Worm (Caenorhabditis elegans) whole organism, L2 larva: ENCODE measurements around the gene C15C8.4.

Source experiments
- C34F6.9 ChIP-seq: fragments of 150-350 bp; optimal IDR thresholded peaks from 2 replicates; lab custom pipeline; 2014; ENCODE audit warnings: missing biosample characterization, missing genetic modification characterization
- F13H6.1 ChIP-seq: sonication (generic microtip); optimal IDR thresholded peaks from 2 replicates; lab custom pipeline; 2016; ENCODE audit warnings: missing genetic modification characterization, missing compliant biosample characterization
- R02D3.7 ChIP-seq: fragments of 150-350 bp; optimal IDR thresholded peaks from 2 replicates; lab custom pipeline; 2014; ENCODE audit warnings: missing biosample characterization, missing genetic modification characterization
- Y55F3AM.14 ChIP-seq: fragments of 200-800 bp; sonication (Bioruptor generic); optimal IDR thresholded peaks from 2 replicates; lab custom pipeline; 2018; ENCODE audit warnings: mild to moderate bottlenecking, missing genetic modification characterization, missing compliant biosample characterization
- ZK546.5 ChIP-seq: sonication (generic microtip); optimal IDR thresholded peaks from 2 replicates; lab custom pipeline; 2017; ENCODE audit warnings: missing biosample characterization, missing genetic modification characterization
- alr-1 ChIP-seq: fragments of 150-350 bp; optimal IDR thresholded peaks from 2 replicates; lab custom pipeline; 2014; ENCODE audit warnings: missing biosample characterization, missing genetic modification characterization
- aly-2 ChIP-seq: fragments of 150-350 bp; optimal IDR thresholded peaks from 2 replicates; lab custom pipeline; 2014; ENCODE audit warnings: missing biosample characterization, missing genetic modification characterization
- blmp-1 ChIP-seq: sonication (generic microtip); optimal IDR thresholded peaks from 2 replicates; lab custom pipeline; 2017; ENCODE audit warnings: missing genetic modification characterization, mild to moderate bottlenecking, missing compliant biosample characterization, antibody characterized with exemption, moderate library complexity; ENCODE audit not compliant: insufficient read depth
- ceh-16 ChIP-seq: fragments of 150-350 bp; optimal IDR thresholded peaks from 2 replicates; lab custom pipeline; 2014; ENCODE audit warnings: missing biosample characterization, missing genetic modification characterization
- ceh-82 ChIP-seq: fragments of 150-350 bp; optimal IDR thresholded peaks from 2 replicates; lab custom pipeline; 2014; ENCODE audit warnings: missing biosample characterization, missing genetic modification characterization
- crh-2 ChIP-seq: sonication (generic microtip); optimal IDR thresholded peaks from 2 replicates; lab custom pipeline; 2017; ENCODE audit warnings: missing biosample characterization, missing genetic modification characterization
- dmd-4 ChIP-seq: sonication (generic microtip); optimal IDR thresholded peaks from 2 replicates; lab custom pipeline; 2017; ENCODE audit warnings: missing biosample characterization, missing genetic modification characterization
- egl-27 ChIP-seq: sonication (generic microtip); optimal IDR thresholded peaks from 3 replicates; lab custom pipeline; 2017; ENCODE audit warnings: missing biosample characterization, missing genetic modification reagents, missing genetic modification characterization
- elt-1 ChIP-seq: fragments of 150-350 bp; optimal IDR thresholded peaks from 2 replicates; lab custom pipeline; 2014; ENCODE audit warnings: missing biosample characterization, missing genetic modification characterization
- elt-3 ChIP-seq: sonication (generic microtip); optimal IDR thresholded peaks from 2 replicates; lab custom pipeline; 2017; ENCODE audit warnings: missing biosample characterization, missing genetic modification characterization
- fos-1 ChIP-seq: fragments of 150-350 bp; optimal IDR thresholded peaks from 2 replicates; lab custom pipeline; 2014; ENCODE audit warnings: missing biosample characterization, missing genetic modification characterization
- lin-11 ChIP-seq: fragments of 150-350 bp; sonication (generic microtip); optimal IDR thresholded peaks from 2 replicates; lab custom pipeline; 2014; ENCODE audit warnings: missing biosample characterization, missing genetic modification characterization, inconsistent platforms, mixed read lengths
- lin-39 ChIP-seq: fragments of 150-350 bp; optimal IDR thresholded peaks from 2 replicates; lab custom pipeline; 2014; ENCODE audit warnings: missing biosample characterization, missing genetic modification reagents, missing genetic modification characterization
- lsy-2 ChIP-seq, 2 experiments: fragments of 150-350 bp in 1 of 2; sonication (generic microtip) in 1 of 2; optimal IDR thresholded peaks; 2 replicates each; lab custom pipeline; 2014 to 2017; ENCODE audit warnings: missing biosample characterization in 2 of 2, missing genetic modification characterization in 2 of 2
- nhr-10 ChIP-seq: sonication (generic microtip); optimal IDR thresholded peaks from 2 replicates; lab custom pipeline; 2017; ENCODE audit warnings: missing biosample characterization, missing genetic modification characterization
- nhr-11 ChIP-seq: fragments of 150-350 bp; optimal IDR thresholded peaks from 2 replicates; lab custom pipeline; 2014; ENCODE audit warnings: missing biosample characterization, missing genetic modification characterization
- nhr-12 ChIP-seq: fragments of 150-350 bp; optimal IDR thresholded peaks from 2 replicates; lab custom pipeline; 2014; ENCODE audit warnings: missing biosample characterization, missing genetic modification characterization
- nhr-129 ChIP-seq: fragments of 150-350 bp; optimal IDR thresholded peaks from 2 replicates; lab custom pipeline; 2014; ENCODE audit warnings: missing biosample characterization, missing genetic modification characterization
- nhr-237 ChIP-seq: fragments of 150-350 bp; optimal IDR thresholded peaks from 2 replicates; lab custom pipeline; 2014; ENCODE audit warnings: missing biosample characterization, missing genetic modification characterization
- nhr-25 ChIP-seq: fragments of 150-350 bp; sonication (generic microtip); optimal IDR thresholded peaks from 3 replicates; lab custom pipeline; 2014; ENCODE audit warnings: missing biosample characterization, missing genetic modification characterization
- nhr-6 ChIP-seq: fragments of 150-350 bp; optimal IDR thresholded peaks from 2 replicates; lab custom pipeline; 2014; ENCODE audit warnings: missing biosample characterization, missing genetic modification characterization
- peb-1 ChIP-seq: fragments of 150-350 bp; optimal IDR thresholded peaks from 2 replicates; lab custom pipeline; 2014; ENCODE audit warnings: missing biosample characterization, missing genetic modification characterization
- skn-1 ChIP-seq: sonication (generic microtip); optimal IDR thresholded peaks from 2 replicates; lab custom pipeline; 2017; ENCODE audit warnings: missing biosample characterization, missing genetic modification characterization
- sma-9 ChIP-seq, 2 experiments: fragments of 150-350 bp in 1 of 2; sonication (generic microtip) in 1 of 2; optimal IDR thresholded peaks; 2 replicates each; lab custom pipeline; 2014 to 2016; ENCODE audit warnings: missing genetic modification characterization in 2 of 2, mild to moderate bottlenecking in 1 of 2, missing biosample characterization in 1 of 2, missing compliant biosample characterization in 1 of 2, missing genetic modification reagents in 1 of 2, moderate library complexity in 1 of 2
- unc-39 ChIP-seq: fragments of 150-350 bp; optimal IDR thresholded peaks from 2 replicates; lab custom pipeline; 2014; ENCODE audit warnings: missing biosample characterization, missing genetic modification characterization
- unc-55 ChIP-seq: fragments of 150-350 bp; sonication (generic microtip); optimal IDR thresholded peaks from 3 replicates; lab custom pipeline; 2014; ENCODE audit warnings: missing biosample characterization, missing genetic modification reagents, missing genetic modification characterization
- unc-62 ChIP-seq: fragments of 150-350 bp; optimal IDR thresholded peaks from 2 replicates; lab custom pipeline; 2014; ENCODE audit warnings: missing biosample characterization, missing genetic modification reagents, missing genetic modification characterization
- ztf-1 ChIP-seq: fragments of 200-800 bp; sonication (Bioruptor generic); conservative IDR thresholded peaks from 2 replicates; pipeline ENCODE4 v1.3.6; 2022; ENCODE audit warnings: missing genetic modification characterization, missing compliant biosample characterization
- ztf-11 ChIP-seq: sonication (generic microtip); optimal IDR thresholded peaks from 2 replicates; lab custom pipeline; 2017; ENCODE audit warnings: missing biosample characterization, missing genetic modification characterization
- ztf-4 ChIP-seq: fragments of 150-350 bp; optimal IDR thresholded peaks from 2 replicates; lab custom pipeline; 2014; ENCODE audit warnings: missing biosample characterization, missing genetic modification characterization

The C15C8.4 gene

ce11 chrV:12759660-12760059 is 12.4 kb upstream of the C15C8.4 start, which contains the start of gene papl-1:
Gene papl-1 (minus strand): TSS chrV:12759760.
- no peak for TF ChIP-seq R02D3.7 (tag; lab: Kevin White, UChicago)
- no peak for TF ChIP-seq Y55F3AM.14 (GFP tag; lab: Kevin White, UChicago)
- TF ChIP-seq ceh-82 (tag; lab: Kevin White, UChicago): no peak
- no peak for TF ChIP-seq ztf-1 (GFP tag; lab: Robert Waterston, UW)
- TF ChIP-seq, all 48 proteins: peak for 0

ce11 chrV:12754839-12755238 is 7.6 kb upstream of the C15C8.4 start, which contains the start of gene gpa-13:
Gene gpa-13 (minus strand): TSS chrV:12754939.
- TF ChIP-seq ztf-11 (tag; lab: Kevin White, UChicago): no peak
- no peak for TF ChIP-seq elt-1 (tag; lab: Kevin White, UChicago)
- TF ChIP-seq unc-62 (GFP tag; lab: Kevin White, UChicago): no peak
- TF ChIP-seq fos-1 (tag; lab: Kevin White, UChicago): no peak
- no peak for TF ChIP-seq blmp-1
- TF ChIP-seq nhr-237: no peak
- TF ChIP-seq lin-39: no peak

ce11 chrV:12752407-12752806 is 5.1 kb upstream of the C15C8.4 start, which contains the start of gene C15C8.8:
Gene C15C8.8 (minus strand): TSS chrV:12752507.
- TF ChIP-seq ztf-11 (tag; lab: Kevin White, UChicago) (no peak), nhr-129 (tag; lab: Kevin White, UChicago) (no peak), lsy-2 (tag; optimal IDR thresholded peaks at IDR 0.05; lab: Kevin White, UChicago) (no peak), C34F6.9 (tag; lab: Kevin White, UChicago) (no peak), peb-1 (tag; lab: Kevin White, UChicago) (no peak), nhr-237 (no peak), ZK546.5 (no peak), blmp-1 (no peak), nhr-10 (no peak), sma-9 (GFP tag; optimal IDR thresholded peaks at IDR 0.05; lab: Kevin White, UChicago) (no peak), sma-9 (tag; optimal IDR thresholded peaks at IDR 0.05; lab: Kevin White, UChicago) (no peak), egl-27 (no peak), skn-1 (tag; lab: Kevin White, UChicago) (no peak)

DNA sequence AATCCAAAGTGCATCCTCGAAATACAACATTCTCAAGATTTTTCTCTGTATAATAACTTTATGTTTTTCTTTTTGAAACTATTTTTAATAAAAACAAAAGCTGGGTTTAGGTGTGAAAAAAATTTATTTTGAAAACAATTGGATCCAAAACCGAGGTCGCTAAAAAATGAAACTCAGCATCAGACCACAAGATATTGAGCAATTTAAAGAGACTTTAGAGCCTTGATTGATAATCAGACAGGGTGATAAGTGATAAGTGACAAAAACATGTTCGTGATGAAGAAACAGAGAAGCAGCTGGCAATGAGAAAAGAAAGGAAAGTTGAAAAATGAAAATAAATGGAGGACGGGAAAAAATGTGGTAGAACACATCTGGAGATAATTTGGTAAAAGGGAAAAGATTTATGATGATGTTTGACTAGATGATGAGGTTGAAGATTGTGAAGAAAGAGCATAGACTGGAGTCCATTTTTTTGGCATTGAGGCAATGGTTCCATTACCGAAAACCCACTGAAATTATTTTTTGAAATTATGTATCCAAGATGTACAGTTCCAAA is 4.3 kb upstream of the C15C8.4 start, which contains the start of gene C15C8.6:
TSS of gene C15C8.6 (minus strand) at position 51 of the 556 bp plus-strand sequence.
- TF ChIP-seq nhr-12 (tag; lab: Kevin White, UChicago): no peak
- no peak for TF ChIP-seq sma-9 (GFP tag; optimal IDR thresholded peaks at IDR 0.05; lab: Kevin White, UChicago)
- TF ChIP-seq sma-9 (tag; optimal IDR thresholded peaks at IDR 0.05; lab: Kevin White, UChicago): no peak
- no peak for TF ChIP-seq lin-39
- no peak for TF ChIP-seq unc-39 (tag; lab: Kevin White, UChicago)
- no peak for TF ChIP-seq crh-2 (tag; lab: Kevin White, UChicago)
- TF ChIP-seq alr-1 (tag; lab: Kevin White, UChicago): no peak

DNA sequence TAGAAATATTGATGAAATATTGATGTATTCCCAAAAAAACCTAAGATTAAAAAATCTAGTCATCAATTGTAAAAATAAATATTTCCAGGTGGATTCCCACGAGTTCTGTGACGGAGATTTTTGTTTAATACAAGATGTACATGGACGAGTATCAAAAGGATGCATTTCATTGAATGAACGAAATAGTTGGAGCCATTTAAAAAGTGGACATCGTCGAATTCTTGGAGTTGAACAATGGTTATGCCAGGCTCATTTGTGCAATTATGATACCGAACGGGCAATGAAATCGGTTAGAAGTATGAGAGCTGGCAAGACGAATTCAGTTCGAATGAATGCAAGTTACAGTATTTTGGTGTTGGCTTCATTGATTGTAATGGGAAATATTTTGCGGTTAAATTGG is 2.3 kb upstream of the C15C8.4 start:
- TF ChIP-seq elt-3 (tag; lab: Kevin White, UChicago): no peak
- TF ChIP-seq lin-11: no peak
- no peak for TF ChIP-seq ceh-82 (tag; lab: Kevin White, UChicago)
- no peak for TF ChIP-seq nhr-129 (tag; lab: Kevin White, UChicago)
- TF ChIP-seq nhr-237: no peak
- no peak for TF ChIP-seq elt-1 (tag; lab: Kevin White, UChicago)
- no peak for TF ChIP-seq unc-39 (tag; lab: Kevin White, UChicago)
- no peak for TF ChIP-seq skn-1 (tag; lab: Kevin White, UChicago)
- TF ChIP-seq ztf-1 (GFP tag; lab: Robert Waterston, UW): no peak
- TF ChIP-seq unc-55 (GFP tag; lab: Kevin White, UChicago): no peak

DNA sequence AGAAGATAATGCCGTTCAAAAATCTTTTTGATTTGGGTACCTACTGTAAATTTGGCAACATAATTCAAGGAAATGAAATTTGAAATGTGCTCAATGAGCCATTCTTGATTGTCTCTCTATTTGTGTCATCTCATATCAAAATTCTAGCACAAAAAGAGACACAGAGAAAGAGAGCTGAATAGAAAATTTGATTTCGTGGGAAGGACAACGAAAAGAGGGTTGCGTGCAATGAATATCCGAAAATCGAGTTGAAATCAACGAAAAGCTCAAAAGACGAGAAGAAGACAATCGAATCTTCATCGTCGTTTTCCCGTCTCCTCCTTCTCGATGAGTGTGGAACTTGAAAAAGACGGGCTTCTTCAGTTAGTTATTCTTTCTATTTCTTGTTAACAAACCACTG is 593 bp upstream of the C15C8.4 start, which contains the start of gene C15C8.5:
TSS of gene C15C8.5 (plus strand) at position 152 of the 400 bp plus-strand sequence.
- no peak for TF ChIP-seq aly-2 (tag; lab: Kevin White, UChicago)
- TF ChIP-seq elt-3 (tag; lab: Kevin White, UChicago): no peak
- TF ChIP-seq C34F6.9 (tag; lab: Kevin White, UChicago): no peak
- no peak for TF ChIP-seq nhr-11 (tag; lab: Kevin White, UChicago)
- TF ChIP-seq peb-1 (tag; lab: Kevin White, UChicago): no peak
- no peak for TF ChIP-seq unc-55 (GFP tag; lab: Kevin White, UChicago)
- no peak for TF ChIP-seq ztf-11 (tag; lab: Kevin White, UChicago)
- no peak for TF ChIP-seq ceh-16 (tag; lab: Kevin White, UChicago)
- no peak for TF ChIP-seq F13H6.1 (tag; lab: Kevin White, UChicago)
- TF ChIP-seq lin-39: no peak
- TF ChIP-seq sma-9 (GFP tag; optimal IDR thresholded peaks at IDR 0.05; lab: Kevin White, UChicago): no peak
- TF ChIP-seq sma-9 (tag; optimal IDR thresholded peaks at IDR 0.05; lab: Kevin White, UChicago): no peak
- no peak for TF ChIP-seq ztf-4 (tag; lab: Kevin White, UChicago)
- no peak for TF ChIP-seq nhr-237
- TF ChIP-seq fos-1 (tag; lab: Kevin White, UChicago): no peak
- no peak for TF ChIP-seq ZK546.5
- no peak for TF ChIP-seq dmd-4 (tag; lab: Kevin White, UChicago)
- no peak for TF ChIP-seq nhr-25 (tag; lab: Kevin White, UChicago)
- no peak for TF ChIP-seq unc-62 (GFP tag; lab: Kevin White, UChicago)
- no peak for TF ChIP-seq Y55F3AM.14 (GFP tag; lab: Kevin White, UChicago)
- TF ChIP-seq nhr-6: no peak
- TF ChIP-seq, all 48 proteins: peak for 0
